Worm (Caenorhabditis elegans) whole organism, late embryonic: ENCODE measurements around the gene C05A9.2.

Source experiments
- F13H6.1 ChIP-seq: sonication (generic microtip); optimal IDR thresholded peaks from 2 replicates; lab custom pipeline; 2016; ENCODE audit warnings: missing genetic modification characterization, missing compliant biosample characterization
- ceh-2 ChIP-seq: sonication (generic microtip); optimal IDR thresholded peaks from 2 replicates; lab custom pipeline; 2016; ENCODE audit warnings: missing genotype, missing genetic modification characterization, missing compliant biosample characterization
- fkh-10 ChIP-seq: fragments of 150-350 bp; optimal IDR thresholded peaks from 2 replicates; lab custom pipeline; 2014; ENCODE audit warnings: missing biosample characterization, missing genetic modification reagents, missing genetic modification characterization
- hlh-8 ChIP-seq: sonication (generic microtip); optimal IDR thresholded peaks from 2 replicates; lab custom pipeline; 2016; ENCODE audit warnings: missing genotype, missing genetic modification characterization, missing compliant biosample characterization
- madf-2 ChIP-seq: sonication (generic microtip); optimal IDR thresholded peaks from 2 replicates; lab custom pipeline; 2017; ENCODE audit warnings: missing genetic modification characterization, missing compliant biosample characterization

DNA sequence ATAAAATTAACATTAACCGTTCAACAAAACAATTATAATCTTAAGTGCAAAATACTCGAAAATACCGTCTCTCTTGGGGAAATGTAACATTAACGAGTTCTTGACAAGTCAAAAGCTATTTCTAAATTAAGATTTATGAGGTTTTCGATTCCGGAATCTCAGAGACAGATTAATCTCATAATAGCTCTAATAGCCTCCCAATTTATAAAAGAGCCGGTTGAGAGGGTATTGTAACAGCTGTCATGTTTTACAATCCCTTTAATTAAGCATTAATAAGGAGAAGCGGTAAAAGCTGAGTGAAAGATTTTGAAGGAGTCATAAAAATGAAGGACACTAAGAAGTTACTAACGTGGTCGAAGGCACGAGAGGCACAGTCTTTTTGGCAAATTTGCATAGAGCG is 7.3 kb upstream of the C05A9.2 start:
- TF ChIP-seq fkh-10 = no peak
- TF ChIP-seq ceh-2 (tag; lab: Kevin White, UChicago) = no peak
- no peak for TF ChIP-seq F13H6.1
- TF ChIP-seq madf-2 (tag; lab: Kevin White, UChicago) = no peak
- no peak for TF ChIP-seq hlh-8 (tag; lab: Kevin White, UChicago)
